Fruit fly (Drosophila melanogaster) ovary, adult (tissue): ENCODE measurements around the gene kon.

Experiments used
- CG17801 ChIP-seq: fragments of 200-800 bp; optimal IDR thresholded peaks from 2 replicates; lab custom pipeline; 2019; ENCODE audit warnings: missing biosample characterization, mild to moderate bottlenecking, missing genetic modification characterization, moderate library complexity; ENCODE audit not compliant: partially characterized antibody

Gene kon

DNA sequence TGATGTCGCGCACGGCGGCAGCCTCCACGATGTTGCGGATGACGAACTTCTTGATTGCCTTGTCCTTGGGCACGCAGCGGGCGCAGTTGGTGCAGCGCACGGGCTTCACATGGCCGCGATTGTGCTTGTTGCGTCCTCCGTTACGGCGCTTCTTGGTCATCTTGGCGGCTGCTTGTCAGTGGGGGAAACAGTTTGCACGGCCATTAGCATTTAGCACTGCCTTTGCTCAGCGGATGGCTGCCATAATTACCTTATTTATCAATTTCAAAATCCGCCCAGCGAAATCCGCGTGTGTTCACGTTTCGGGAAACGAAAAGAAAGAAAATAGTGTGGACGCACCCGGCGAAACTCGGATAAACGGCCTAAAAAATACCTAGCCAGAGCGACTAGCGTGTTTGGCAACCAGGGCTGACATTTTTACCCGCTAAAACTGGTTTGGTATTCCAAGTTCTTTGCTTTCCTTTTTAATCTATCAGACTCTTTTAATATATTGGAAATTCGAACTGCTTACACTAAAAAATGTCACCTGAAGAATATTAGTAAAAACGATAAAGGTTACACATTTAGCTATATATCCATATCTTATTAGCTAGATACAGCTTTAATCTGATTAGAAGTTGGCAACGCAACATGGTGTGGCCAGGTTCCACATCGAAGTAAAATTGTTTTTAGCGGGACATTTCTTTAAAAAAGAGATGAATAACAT lies 60.7 kb downstream of the kon start, which contains the start of gene RpS26:
Gene RpS26, minus strand, starts transcription at position 375 of the 706 bp plus-strand sequence.
- peak; percentile 41 for TF ChIP-seq CG17801 (GFP tag; lab: Kevin White, UChicago)

DNA sequence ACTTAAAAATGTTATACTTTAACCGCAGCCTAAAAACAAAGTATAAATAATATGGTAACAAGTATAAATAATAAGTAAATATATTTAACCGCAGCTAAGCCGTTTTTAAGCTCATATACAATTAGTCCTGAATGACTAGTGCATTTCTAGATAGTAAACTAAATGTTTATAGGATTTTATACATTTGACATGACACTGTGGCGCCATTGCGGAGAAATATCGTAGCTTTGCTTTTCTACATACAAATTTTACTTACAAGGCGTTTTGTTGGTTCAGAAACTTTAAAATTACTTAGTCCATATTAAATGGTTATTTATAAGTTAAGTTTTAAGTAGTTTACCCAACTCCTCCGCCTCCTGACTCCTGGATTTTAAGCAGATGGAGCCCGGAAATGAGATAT lies 62.6 kb downstream of the kon start:
- TF ChIP-seq CG17801 (GFP tag; lab: Kevin White, UChicago), result no peak
